Fruit fly (Drosophila melanogaster) whole organism, wandering third instar larva: ENCODE results near the gene Vm26Ac.

Source experiments
- CG32264 ChIP-seq: fragments of 200-800 bp; sonication (Bioruptor generic); optimal IDR thresholded peaks from 2 replicates; lab custom pipeline; 2016; ENCODE audit warnings: missing biosample characterization, missing genetic modification characterization
- CG9705 ChIP-seq: fragments of 200-800 bp; sonication (Bioruptor generic); optimal IDR thresholded peaks from 2 replicates; lab custom pipeline; 2018; ENCODE audit warnings: missing biosample characterization, mild to moderate bottlenecking, missing genetic modification characterization
- Mio ChIP-seq: sonication (Bioruptor generic); optimal IDR thresholded peaks from 2 replicates; lab custom pipeline; 2016; ENCODE audit warnings: missing biosample characterization, missing genetic modification characterization
- N ChIP-seq: fragments of >200 bp; optimal IDR thresholded peaks from 2 replicates; lab custom pipeline; 2018; ENCODE audit warnings: missing biosample characterization, missing external identifiers, missing genetic modification characterization
- OdsH ChIP-seq: fragments of 200-800 bp; sonication (Bioruptor generic); optimal IDR thresholded peaks from 2 replicates; lab custom pipeline; 2016; ENCODE audit warnings: missing biosample characterization, mild to moderate bottlenecking, missing genetic modification characterization
- br ChIP-seq: fragments of 200-800 bp; sonication (Bioruptor generic); optimal IDR thresholded peaks from 2 replicates; lab custom pipeline; 2016; ENCODE audit warnings: missing biosample characterization, missing genetic modification characterization
- dmrt93B ChIP-seq: fragments of 200-800 bp; sonication (Bioruptor generic); optimal IDR thresholded peaks from 2 replicates; lab custom pipeline; 2018; ENCODE audit warnings: missing biosample characterization, mild to moderate bottlenecking, missing genetic modification characterization
- foxo ChIP-seq, 2 experiments: fragments of 200-800 bp; sonication (Bioruptor generic); optimal IDR thresholded peaks; 2 replicates in 1 of 2; 3 replicates in 1 of 2; lab custom pipeline; 2016 to 2017; ENCODE audit warnings: missing biosample characterization in 2 of 2, missing genetic modification characterization in 2 of 2
- fru ChIP-seq: fragments of 200-800 bp; sonication (Bioruptor generic); optimal IDR thresholded peaks from 3 replicates; lab custom pipeline; 2016; ENCODE audit warnings: missing biosample characterization, mild to moderate bottlenecking, missing genetic modification characterization
- pan ChIP-seq: fragments of >200 bp; optimal IDR thresholded peaks from 2 replicates; lab custom pipeline; 2017
- psq ChIP-seq: fragments of 200-800 bp; sonication (Bioruptor generic); optimal IDR thresholded peaks from 3 replicates; lab custom pipeline; 2017; ENCODE audit warnings: missing biosample characterization, mild to moderate bottlenecking, missing genetic modification characterization, moderate library complexity
- tai ChIP-seq: sonication (Bioruptor generic); optimal IDR thresholded peaks from 2 replicates; lab custom pipeline; 2016; ENCODE audit warnings: missing biosample characterization, missing genetic modification characterization
- usp ChIP-seq: fragments of >200 bp; optimal IDR thresholded peaks from 2 replicates; lab custom pipeline; 2017; ENCODE audit warnings: missing biosample characterization, missing genetic modification characterization

DNA sequence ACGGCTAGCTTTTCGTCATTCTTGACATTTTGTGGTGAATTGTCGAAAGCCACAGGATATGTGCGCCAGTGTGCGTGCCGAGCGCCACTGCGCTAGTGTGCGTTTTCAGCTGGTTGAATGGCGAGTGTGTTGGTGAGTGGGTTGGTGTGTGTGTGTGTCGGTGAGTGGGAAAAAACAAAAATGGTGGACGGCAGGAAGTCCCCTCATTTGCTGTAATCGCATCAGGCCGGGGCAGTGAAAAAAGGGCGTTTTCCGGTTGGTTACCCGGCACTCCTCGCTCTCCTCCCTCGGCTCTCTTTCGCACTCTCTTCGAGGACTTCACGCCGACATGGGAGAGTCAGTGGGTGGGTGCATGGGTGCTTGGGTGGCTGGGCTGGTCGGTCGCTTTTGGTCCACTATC lies 33.3 kb downstream of the Vm26Ac start:
- TF ChIP-seq OdsH (GFP tag; lab: Kevin White, UChicago) = no peak
- TF ChIP-seq foxo (GFP tag; optimal IDR thresholded peaks at IDR 0.05; lab: Kevin White, UChicago) = no peak
- TF ChIP-seq dmrt93B = no peak
- TF ChIP-seq tai (GFP tag; lab: Kevin White, UChicago) = no peak
- TF ChIP-seq usp (GFP tag; lab: Kevin White, UChicago) = no peak
- TF ChIP-seq CG32264 (GFP tag; lab: Kevin White, UChicago) = no peak
- no peak for TF ChIP-seq fru
- TF ChIP-seq psq = no peak
- TF ChIP-seq br (GFP tag; lab: Kevin White, UChicago) = no peak
- TF ChIP-seq CG9705 (GFP tag; lab: Kevin White, UChicago) = no peak
- no peak for TF ChIP-seq pan (lab: Kevin White, UChicago)
- no peak for TF ChIP-seq Mio (GFP tag; lab: Kevin White, UChicago)
- TF ChIP-seq N = no peak
